Fruit fly (Drosophila melanogaster) whole organism, prepupa: ENCODE results near the gene Polr2B.
A peak's percentile ranks its signal among the peaks of the same experiment; 100 is the strongest.

Experiments
- CG10669 ChIP-seq: fragments of 200-800 bp; sonication (Bioruptor generic); optimal IDR thresholded peaks from 3 replicates; lab custom pipeline; 2018; ENCODE audit warnings: missing biosample characterization, mild to moderate bottlenecking, missing genetic modification characterization, moderate library complexity
- CG11294 ChIP-seq: fragments of 200-800 bp; sonication (Bioruptor generic); IDR thresholded peaks from 2 replicates; pipeline ENCODE4 v1.3.6; 2022; ENCODE audit warnings: missing biosample characterization, missing genetic modification characterization
- CG11762 ChIP-seq: fragments of 200-800 bp; sonication (Bioruptor generic); optimal IDR thresholded peaks from 3 replicates; lab custom pipeline; 2016; ENCODE audit warnings: missing biosample characterization, missing genetic modification characterization; ENCODE audit not compliant: insufficient read depth
- CG15336 ChIP-seq: fragments of 200-800 bp; sonication (Bioruptor generic); IDR thresholded peaks from 2 replicates; pipeline ENCODE4 v1.3.6; 2022; ENCODE audit warnings: missing biosample characterization, missing genetic modification characterization
- CG16779 ChIP-seq: fragments of 200-800 bp; sonication (Bioruptor generic); optimal IDR thresholded peaks from 3 replicates; lab custom pipeline; 2017; ENCODE audit warnings: missing biosample characterization, mild to moderate bottlenecking, missing genetic modification characterization
- CG32006 ChIP-seq: fragments of 200-800 bp; sonication (Bioruptor generic); optimal IDR thresholded peaks from 3 replicates; lab custom pipeline; 2017; ENCODE audit warnings: missing biosample characterization, mild to moderate bottlenecking, missing genetic modification characterization
- CG34406 ChIP-seq: fragments of 200-800 bp; sonication (Bioruptor generic); optimal IDR thresholded peaks from 3 replicates; lab custom pipeline; 2016; ENCODE audit warnings: missing biosample characterization, missing genetic modification characterization
- CG3919 ChIP-seq: fragments of 200-800 bp; sonication (Bioruptor generic); optimal IDR thresholded peaks from 3 replicates; lab custom pipeline; 2016; ENCODE audit warnings: missing biosample characterization, missing genetic modification characterization
- CG6792 ChIP-seq: fragments of 200-800 bp; sonication (Bioruptor generic); optimal IDR thresholded peaks from 3 replicates; lab custom pipeline; 2016; ENCODE audit warnings: missing biosample characterization, missing genetic modification characterization
- CG6808 ChIP-seq: fragments of 200-800 bp; sonication (Bioruptor generic); optimal IDR thresholded peaks from 3 replicates; lab custom pipeline; 2017; ENCODE audit warnings: missing biosample characterization, missing genetic modification characterization, mild to moderate bottlenecking, moderate library complexity, missing genetic modification reagents
- CG6854 ChIP-seq: fragments of 200-800 bp; sonication (Bioruptor generic); optimal IDR thresholded peaks from 2 replicates; lab custom pipeline; 2017; ENCODE audit warnings: missing biosample characterization, mild to moderate bottlenecking, missing genetic modification characterization
- CG7368 ChIP-seq: fragments of 200-800 bp; sonication (Bioruptor generic); optimal IDR thresholded peaks from 3 replicates; lab custom pipeline; 2016; ENCODE audit warnings: missing biosample characterization, missing genetic modification characterization
- CG8119 ChIP-seq: fragments of 200-800 bp; sonication (Bioruptor generic); IDR thresholded peaks from 3 replicates; pipeline ENCODE4 v1.3.6; 2022; ENCODE audit warnings: missing biosample characterization, missing genetic modification characterization
- CG9139 ChIP-seq: fragments of 200-800 bp; sonication (Bioruptor generic); optimal IDR thresholded peaks from 3 replicates; lab custom pipeline; 2017; ENCODE audit warnings: missing biosample characterization, mild to moderate bottlenecking, missing genetic modification characterization
- Eip75B ChIP-seq: fragments of 200-800 bp; sonication (Bioruptor generic); optimal IDR thresholded peaks from 3 replicates; lab custom pipeline; 2016; ENCODE audit warnings: missing biosample characterization, missing genetic modification characterization
- Eip78C ChIP-seq: fragments of 200-800 bp; sonication (Bioruptor generic); peaks from one replicate; lab custom pipeline; 2016; ENCODE audit warnings: missing biosample characterization, missing genetic modification characterization
- Eip93F ChIP-seq: fragments of 200-800 bp; sonication (Bioruptor generic); optimal IDR thresholded peaks from 2 replicates; lab custom pipeline; 2016; ENCODE audit warnings: missing biosample characterization, mild to moderate bottlenecking, missing genetic modification characterization
- Ets21C ChIP-seq: fragments of 200-800 bp; sonication (Bioruptor generic); optimal IDR thresholded peaks from 3 replicates; lab custom pipeline; 2016; ENCODE audit warnings: missing biosample characterization, missing genetic modification characterization
- Gug ChIP-seq: fragments of 200-800 bp; sonication (Bioruptor generic); IDR thresholded peaks from 2 replicates; pipeline ENCODE4 v1.3.6; 2022; ENCODE audit warnings: missing biosample characterization, missing genetic modification characterization
- Hr38 ChIP-seq: sonication (Bioruptor generic); optimal IDR thresholded peaks from 2 replicates; lab custom pipeline; 2016; ENCODE audit warnings: missing biosample characterization, missing genetic modification characterization
- Hr39 ChIP-seq: fragments of 200-800 bp; sonication (Bioruptor generic); optimal IDR thresholded peaks from 2 replicates; lab custom pipeline; 2016; ENCODE audit warnings: missing biosample characterization, missing genetic modification characterization
- Hr4 ChIP-seq: fragments of 200-800 bp; sonication (Bioruptor generic); optimal IDR thresholded peaks from 3 replicates; lab custom pipeline; 2016; ENCODE audit warnings: missing biosample characterization, missing genetic modification characterization
- OdsH ChIP-seq: fragments of 200-800 bp; sonication (Bioruptor generic); optimal IDR thresholded peaks from 3 replicates; lab custom pipeline; 2016; ENCODE audit warnings: missing biosample characterization, missing genetic modification characterization
- Smox ChIP-seq: fragments of 200-800 bp; sonication (Bioruptor generic); optimal IDR thresholded peaks from 3 replicates; lab custom pipeline; 2016; ENCODE audit warnings: missing biosample characterization, missing genetic modification characterization
- Sox14 ChIP-seq: fragments of 200-800 bp; sonication (Bioruptor generic); optimal IDR thresholded peaks from 3 replicates; lab custom pipeline; 2016; ENCODE audit warnings: missing biosample characterization, missing genetic modification characterization
- Sox15 ChIP-seq: fragments of 200-800 bp; sonication (Bioruptor generic); optimal IDR thresholded peaks from 3 replicates; lab custom pipeline; 2016; ENCODE audit warnings: missing biosample characterization, missing genetic modification characterization
- achi ChIP-seq: fragments of 200-800 bp; sonication (Bioruptor generic); optimal IDR thresholded peaks from 3 replicates; lab custom pipeline; 2016; ENCODE audit warnings: missing biosample characterization, missing genetic modification characterization
- acj6 ChIP-seq: fragments of 200-800 bp; sonication (Bioruptor generic); optimal IDR thresholded peaks from 3 replicates; lab custom pipeline; 2016; ENCODE audit warnings: missing biosample characterization, missing genetic modification characterization
- cyc ChIP-seq: fragments of 200-800 bp; sonication (Bioruptor generic); optimal IDR thresholded peaks from 3 replicates; lab custom pipeline; 2016; ENCODE audit warnings: missing biosample characterization, missing genetic modification characterization
- dsx ChIP-seq: fragments of 200-800 bp; optimal IDR thresholded peaks from 3 replicates; lab custom pipeline; 2019; ENCODE audit warnings: missing biosample characterization, mild to moderate bottlenecking, missing genetic modification characterization, moderate library complexity; ENCODE audit not compliant: poor library complexity, severe bottlenecking
- eg ChIP-seq: fragments of 200-800 bp; sonication (Bioruptor generic); IDR thresholded peaks from 3 replicates; pipeline ENCODE4 v1.3.6; 2022; ENCODE audit warnings: missing biosample characterization, missing genetic modification characterization
- esn ChIP-seq: fragments of 200-800 bp; sonication (Bioruptor generic); optimal IDR thresholded peaks from 2 replicates; lab custom pipeline; 2016; ENCODE audit warnings: missing biosample characterization, mild to moderate bottlenecking, missing genetic modification characterization, moderate library complexity
- fd85E ChIP-seq: fragments of 200-800 bp; sonication (Bioruptor generic); optimal IDR thresholded peaks from 3 replicates; lab custom pipeline; 2016; ENCODE audit warnings: missing biosample characterization, missing genetic modification characterization
- lz ChIP-seq: fragments of 200-800 bp; sonication (Bioruptor generic); optimal IDR thresholded peaks from 3 replicates; lab custom pipeline; 2016; ENCODE audit warnings: missing biosample characterization, missing genetic modification characterization
- pdm3 ChIP-seq: fragments of 200-800 bp; sonication (Bioruptor generic); optimal IDR thresholded peaks from 3 replicates; lab custom pipeline; 2016; ENCODE audit warnings: missing biosample characterization, missing genetic modification characterization
- salr ChIP-seq, 2 experiments: fragments of 200-800 bp; sonication (Bioruptor generic); optimal IDR thresholded peaks; 3 replicates each; lab custom pipeline; 2016 to 2018; ENCODE audit warnings: missing biosample characterization in 2 of 2, missing genetic modification characterization in 2 of 2, mild to moderate bottlenecking in 1 of 2
- spab ChIP-seq: fragments of 200-800 bp; sonication (Bioruptor generic); optimal IDR thresholded peaks from 2 replicates; lab custom pipeline; 2017; ENCODE audit warnings: missing biosample characterization, mild to moderate bottlenecking, missing genetic modification characterization, missing genetic modification reagents
- topi ChIP-seq: fragments of 200-800 bp; sonication (Bioruptor generic); optimal IDR thresholded peaks from 3 replicates; lab custom pipeline; 2016; ENCODE audit warnings: missing biosample characterization, missing genetic modification characterization
- vri ChIP-seq: fragments of 200-800 bp; sonication (Bioruptor generic); optimal IDR thresholded peaks from 3 replicates; lab custom pipeline; 2016; ENCODE audit warnings: missing biosample characterization, mild to moderate bottlenecking, missing genetic modification characterization

Gene Polr2B

DNA sequence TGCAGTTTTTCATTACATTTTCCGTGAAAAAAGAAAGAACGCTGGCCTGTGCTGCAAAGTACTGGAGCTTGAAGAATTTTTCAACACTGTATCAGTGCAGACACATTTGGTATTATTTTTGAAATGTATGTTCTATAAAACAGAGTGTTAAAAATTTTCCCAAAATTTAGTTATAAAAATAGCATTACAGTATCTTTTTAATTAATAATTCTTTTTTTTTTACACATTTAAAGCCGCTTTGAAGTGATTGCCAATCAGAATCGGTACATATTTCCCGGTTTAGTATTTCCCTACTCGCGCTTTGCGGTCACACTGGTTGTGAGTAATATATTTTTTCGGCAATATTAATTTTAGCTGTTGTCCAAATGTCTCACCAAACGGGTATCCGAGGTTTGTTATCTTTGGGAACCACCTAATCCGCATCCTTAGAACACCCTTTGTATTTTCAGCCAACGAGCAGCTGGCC, 3.2 kb upstream of the Polr2B start, which contains the start of the genes Abi and twf (continued):
- no peak for TF ChIP-seq Hr4 (GFP tag; lab: Kevin White, UChicago)
- no peak for TF ChIP-seq CG8119 (GFP tag; lab: Robert Waterston, UW)
- peak; percentile 35 for TF ChIP-seq CG7368 (GFP tag; lab: Kevin White, UChicago)
- TF ChIP-seq CG10669 (GFP tag; lab: Kevin White, UChicago) = no peak
- peak; percentile 70 for TF ChIP-seq pdm3
- TF ChIP-seq salr (GFP tag; optimal IDR thresholded peaks at IDR 0.05; lab: Kevin White, UChicago) = no peak
- peak; percentile 38 for TF ChIP-seq vri
- TF ChIP-seq CG9139 (GFP tag; lab: Kevin White, UChicago) = no peak
- TF ChIP-seq cyc = peak; percentile 70
- 0 out of 2 replicates have a peak, but pooled peaks have one; percentile 30 for TF ChIP-seq CG15336
- TF ChIP-seq Eip75B (GFP tag; lab: Kevin White, UChicago) = no peak
- TF ChIP-seq acj6 = peak; percentile 67
- TF ChIP-seq CG34406 (GFP tag; lab: Kevin White, UChicago) = peak; percentile 48
- no peak for TF ChIP-seq CG16779 (tag; lab: Kevin White, UChicago)
- TF ChIP-seq eg (GFP tag; lab: Robert Waterston, UW) = peak; percentile 42; the same call in 2 of the 3 replicates
- TF ChIP-seq CG11762 = peak; percentile 37
- peak; percentile 63 for TF ChIP-seq achi (GFP tag; lab: Kevin White, UChicago)
- TF ChIP-seq Eip93F (GFP tag; lab: Kevin White, UChicago) = no peak
- TF ChIP-seq CG6808 (GFP tag; lab: Kevin White, UChicago) = no peak
- TF ChIP-seq fd85E (GFP tag; lab: Kevin White, UChicago) = no peak
- TF ChIP-seq Eip78C (GFP tag; lab: Kevin White, UChicago) = peak; percentile 90
- peak; percentile 78 for TF ChIP-seq CG3919 (GFP tag; lab: Kevin White, UChicago)
- TF ChIP-seq Ets21C (GFP tag; lab: Kevin White, UChicago) = peak; percentile 39
- TF ChIP-seq spab (GFP tag; lab: Kevin White, UChicago) = no peak
- peak; percentile 55 for TF ChIP-seq Hr39 (GFP tag; lab: Kevin White, UChicago)
- no peak for TF ChIP-seq dsx (GFP tag; lab: Kevin White, UChicago)

DNA sequence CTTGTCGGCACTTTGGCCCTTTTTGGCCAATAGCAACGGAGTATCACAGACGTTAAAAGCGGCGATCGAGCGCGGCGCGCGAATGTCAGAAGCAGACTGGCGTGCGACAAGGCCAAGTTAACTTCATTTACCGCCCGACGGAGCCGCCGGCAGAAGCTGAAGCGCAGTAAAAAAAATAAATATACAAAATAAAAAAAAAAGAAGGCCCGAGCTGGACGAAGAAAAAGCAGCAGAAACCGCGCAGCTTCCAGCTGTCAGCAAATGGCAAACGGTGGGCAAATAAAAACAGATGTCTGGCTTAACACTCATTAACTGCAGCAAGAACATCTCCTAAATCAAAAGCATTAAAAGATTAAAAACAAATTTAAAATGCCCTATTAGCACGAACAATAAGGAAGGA, 6.4 kb downstream of the Polr2B start, which contains the start of gene CG14356:
Gene CG14356, minus strand, starts transcription at position 101 of the 400 bp plus-strand sequence.
- TF ChIP-seq Hr38 (GFP tag; lab: Kevin White, UChicago) (no peak), CG32006 (GFP tag; lab: Kevin White, UChicago) (no peak), CG6854 (no peak), topi (GFP tag; lab: Kevin White, UChicago) (no peak), Eip78C (GFP tag; lab: Kevin White, UChicago) (peak; percentile 41), CG6792 (no peak), Smox (no peak), esn (GFP tag; lab: Kevin White, UChicago) (no peak)

DNA sequence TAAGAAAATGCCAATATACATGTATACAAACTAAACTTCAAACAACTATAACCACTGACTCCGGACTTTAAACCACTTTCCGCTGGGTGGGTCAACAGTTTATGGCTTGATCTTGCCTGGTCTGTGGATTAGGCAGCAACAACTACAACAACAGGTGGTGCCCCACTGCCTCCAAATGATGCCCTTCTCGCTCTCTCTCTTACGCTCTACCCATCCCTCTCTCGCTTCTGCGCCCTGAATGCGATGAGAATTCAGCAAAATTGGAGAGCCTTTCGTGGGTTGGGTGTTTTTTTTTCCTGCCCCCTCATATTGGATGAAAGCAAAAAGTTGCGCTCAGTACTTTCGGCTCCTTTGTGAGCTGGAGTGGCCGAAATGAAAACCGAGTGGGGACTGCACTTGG, 15.3 kb downstream of the Polr2B start:
- TF ChIP-seq Eip93F (GFP tag; lab: Kevin White, UChicago) (no peak), Ets21C (GFP tag; lab: Kevin White, UChicago) (no peak), achi (GFP tag; lab: Kevin White, UChicago) (no peak), Smox (no peak), esn (GFP tag; lab: Kevin White, UChicago) (no peak), fd85E (GFP tag; lab: Kevin White, UChicago) (no peak), CG3919 (GFP tag; lab: Kevin White, UChicago) (no peak), CG11294 (GFP tag; lab: Robert Waterston, UW) (no peak), CG11762 (no peak), cyc (no peak), Gug (GFP tag; lab: Robert Waterston, UW) (no peak), lz (GFP tag; lab: Kevin White, UChicago) (no peak), Sox14 (GFP tag; lab: Kevin White, UChicago) (no peak), OdsH (GFP tag; lab: Kevin White, UChicago) (no peak), Sox15 (GFP tag; lab: Kevin White, UChicago) (no peak), Eip75B (GFP tag; lab: Kevin White, UChicago) (no peak), CG7368 (GFP tag; lab: Kevin White, UChicago) (no peak)
